Fruit fly (Drosophila melanogaster): ENCODE data around the gene esg.

dm6 chr2L:15332561-15332960 is 1.1 kb upstream of the esg start:
- no peak for TF ChIP-seq usp (GFP tag; optimal IDR thresholded peaks at IDR 0.05)
- TF ChIP-seq pan (optimal IDR thresholded peaks at IDR 0.05) = no peak
- no peak for TF ChIP-seq CG32264 (GFP tag; optimal IDR thresholded peaks at IDR 0.05)
- no peak for TF ChIP-seq br (GFP tag; optimal IDR thresholded peaks at IDR 0.05)
- no peak for TF ChIP-seq h (GFP tag; optimal IDR thresholded peaks at IDR 0.05)
- TF ChIP-seq Sp1 (GFP tag; optimal IDR thresholded peaks at IDR 0.05) = no peak
- no peak for TF ChIP-seq lola (GFP tag; optimal IDR thresholded peaks at IDR 0.05)
- no peak for TF ChIP-seq foxo (GFP tag; optimal IDR thresholded peaks at IDR 0.05)
- no peak for TF ChIP-seq CrebA (GFP tag; optimal IDR thresholded peaks at IDR 0.05; ENCODE audit: borderline replicate concordance)
